Fruit fly (Drosophila melanogaster) whole organism: Measurements from ENCODE around the gene CG31468.

Source experiments
- CG8478 ChIP-seq: fragments of >200 bp; optimal IDR thresholded peaks from 2 replicates; lab custom pipeline; 2018; ENCODE audit warnings: inconsistent platforms
- EcR ChIP-seq, 2 experiments: fragments of >200 bp; optimal IDR thresholded peaks; 2 replicates each; lab custom pipeline; 2017; ENCODE audit warnings: missing biosample characterization in 2 of 2, missing genetic modification characterization in 2 of 2, missing genetic modification reagents in 2 of 2
- pan ChIP-seq: fragments of >200 bp; optimal IDR thresholded peaks from 2 replicates; lab custom pipeline; 2017
- psq ChIP-seq: fragments of >200 bp; optimal IDR thresholded peaks from 2 replicates; lab custom pipeline; 2017
- usp ChIP-seq: fragments of >200 bp; optimal IDR thresholded peaks from 2 replicates; lab custom pipeline; 2017; ENCODE audit warnings: missing biosample characterization, missing genetic modification characterization, mixed read lengths

dm6 chr3R:23729066-23729465 is 28.9 kb upstream of the CG31468 start:
- TF ChIP-seq psq (no peak), pan (lab: Kevin White, UChicago) (no peak), EcR (GFP tag; optimal IDR thresholded peaks at IDR 0.05; lab: Kevin White, UChicago) (no peak), usp (GFP tag; lab: Kevin White, UChicago) (no peak), CG8478 (lab: Kevin White, UChicago) (no peak)
